Fruit fly (Drosophila melanogaster): ENCODE data around the gene CG10584.

DNA sequence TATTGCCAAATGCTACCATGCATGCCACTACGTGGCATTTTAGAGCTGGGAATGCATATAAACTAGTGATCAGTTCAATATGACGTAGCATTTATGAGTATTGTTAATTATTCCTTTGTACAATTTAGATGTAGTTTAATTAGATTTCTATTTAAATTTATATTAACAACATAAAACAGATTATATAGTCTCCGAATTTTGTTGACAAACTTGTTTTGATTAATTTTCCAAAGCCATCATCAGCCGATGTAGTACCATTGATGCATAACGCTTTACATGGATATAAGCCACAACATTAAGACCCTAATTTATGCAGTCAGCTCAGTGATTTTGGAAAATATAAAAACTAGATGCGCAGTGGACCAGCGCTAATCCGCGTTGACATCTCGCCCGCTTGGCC, 48.6 kb downstream of the CG10584 start:
- TF ChIP-seq Dll (optimal IDR thresholded peaks at IDR 0.05) (no peak), EcR (GFP tag; optimal IDR thresholded peaks at IDR 0.05) (no peak)
